Worm (Caenorhabditis elegans) whole organism, L4/young adult: ENCODE measurements around the gene Y39B6A.37.
"Not testable (repeated sequence)": the region's sequence is repeated elsewhere in the genome, so short reads cannot be mapped to it uniquely, and the experiment has no call there.

Experiments
- W03F9.2 ChIP-seq: fragments of 150-350 bp; optimal IDR thresholded peaks from 2 replicates; lab custom pipeline; 2014; ENCODE audit warnings: missing biosample characterization, missing genetic modification characterization
- dao-5 ChIP-seq: sonication (generic microtip); optimal IDR thresholded peaks from 2 replicates; lab custom pipeline; 2016; ENCODE audit warnings: missing genotype, missing genetic modification characterization, moderate library complexity, missing compliant biosample characterization
- him-1 ChIP-seq: sonication (generic microtip); optimal IDR thresholded peaks from 2 replicates; lab custom pipeline; 2016; ENCODE audit warnings: missing genotype, missing genetic modification reagents, missing genetic modification characterization, missing compliant biosample characterization

Y39B6A.37 gene

ce11 chrV:18993535-18993990, 2.9 kb downstream of the Y39B6A.37 start, which contains the start of gene gtf-2F2:
gtf-2F2 (plus strand) TSS chrV:18993940.
- TF ChIP-seq dao-5 (no peak), W03F9.2 (tag; lab: Kevin White, UChicago) (no peak), him-1 (tag; lab: Kevin White, UChicago) (no peak)

DNA sequence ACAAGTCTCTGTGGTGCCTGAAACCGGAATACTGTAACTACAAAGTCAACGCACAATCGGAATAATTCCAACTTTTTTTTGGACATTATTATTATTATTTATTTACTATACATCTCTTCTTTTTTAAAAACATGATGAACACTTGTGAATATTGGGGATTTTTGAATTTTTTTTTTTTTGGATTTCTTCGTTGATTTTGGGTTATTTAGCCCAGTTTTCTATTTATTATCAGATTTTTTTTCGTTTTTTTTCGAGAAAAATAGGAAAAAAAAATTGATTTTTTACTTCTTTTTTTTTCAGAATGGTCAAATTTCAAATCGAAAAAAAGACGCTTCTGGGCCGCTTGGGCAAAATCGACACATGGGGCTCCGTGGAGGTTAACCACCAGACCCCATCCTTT, 7.4 kb downstream of the Y39B6A.37 start, which contains the start of gene tgt-2:
TSS of gene tgt-2 (plus strand) at position 301 of the 400 bp plus-strand sequence.
- TF ChIP-seq him-1 (tag; lab: Kevin White, UChicago), result no peak
- no peak for TF ChIP-seq W03F9.2 (tag; lab: Kevin White, UChicago)
- no peak for TF ChIP-seq dao-5

ce11 chrV:19000542-19000941, 9.9 kb downstream of the Y39B6A.37 start:
- TF ChIP-seq W03F9.2 (tag; lab: Kevin White, UChicago) (no peak), him-1 (tag; lab: Kevin White, UChicago) (no peak), dao-5 (no peak)

ce11 chrV:19001016-19001415, 10.4 kb downstream of the Y39B6A.37 start, which contains the start of gene Y39B6A.34:
Y39B6A.34 (plus strand) TSS chrV:19001018.
- TF ChIP-seq W03F9.2 (tag; lab: Kevin White, UChicago), result no peak
- TF ChIP-seq him-1 (tag; lab: Kevin White, UChicago), result no peak
- TF ChIP-seq dao-5, result no peak

ce11 chrV:19001656-19002055, 11.0 kb downstream of the Y39B6A.37 start, which contains the start of gene Y39B6A.33:
Y39B6A.33 (plus strand) TSS chrV:19001956.
- TF ChIP-seq W03F9.2 (tag; lab: Kevin White, UChicago) (no peak), him-1 (tag; lab: Kevin White, UChicago) (no peak), dao-5 (no peak)

DNA sequence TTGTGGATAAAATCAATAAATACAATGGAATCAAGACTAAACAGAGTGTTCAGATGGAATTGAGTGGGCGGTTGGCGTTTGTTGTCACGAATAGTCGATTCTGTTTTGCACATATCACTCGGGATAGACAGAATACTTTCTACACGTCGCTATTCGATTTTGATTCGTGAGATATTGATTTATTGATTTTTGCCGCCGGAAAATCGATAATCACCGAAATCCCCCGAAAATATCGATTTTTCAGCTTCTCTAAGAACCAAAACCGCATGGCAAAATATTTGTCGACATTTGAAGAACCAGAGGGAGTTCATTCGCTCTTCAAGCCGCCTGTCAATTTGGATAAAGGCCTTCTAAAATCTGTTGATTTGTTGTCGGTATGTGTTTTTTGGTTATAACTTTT, 19.8 kb downstream of the Y39B6A.37 start:
- no peak for TF ChIP-seq him-1 (tag; lab: Kevin White, UChicago)
- TF ChIP-seq dao-5, result no peak
- TF ChIP-seq W03F9.2 (tag; lab: Kevin White, UChicago), result no peak

ce11 chrV:19013215-19013614, 22.6 kb downstream of the Y39B6A.37 start:
- TF ChIP-seq W03F9.2 (tag; lab: Kevin White, UChicago) (no peak), dao-5 (no peak)

DNA sequence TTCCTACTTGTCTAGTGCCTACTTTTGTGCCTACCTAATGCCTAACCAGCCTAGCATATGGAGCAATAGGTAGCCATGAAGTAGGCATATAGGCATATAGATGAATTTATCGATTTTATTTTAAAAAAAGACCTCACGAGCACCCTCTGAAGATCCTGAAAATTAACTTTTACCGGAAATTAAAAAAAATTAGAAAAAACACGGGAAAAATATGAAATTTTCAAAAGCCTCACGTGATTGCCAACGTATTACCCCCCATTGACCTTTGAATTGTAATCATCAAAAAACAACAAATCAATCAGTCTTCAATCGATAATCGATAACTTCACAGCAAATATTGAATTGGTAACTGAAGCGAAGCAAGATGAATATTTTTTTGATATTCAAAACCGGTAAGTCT, 23.6 kb downstream of the Y39B6A.37 start, which contains the start of gene Y39B6A.30:
TSS of gene Y39B6A.30 (plus strand) at position 301 of the 400 bp plus-strand sequence.
- TF ChIP-seq dao-5; him-1 (tag; lab: Kevin White, UChicago); W03F9.2 (tag; lab: Kevin White, UChicago): not testable (repeated sequence)

ce11 chrV:19019239-19019638, 28.6 kb downstream of the Y39B6A.37 start:
- TF ChIP-seq dao-5 (no peak), W03F9.2 (tag; lab: Kevin White, UChicago) (no peak), him-1 (tag; lab: Kevin White, UChicago) (no peak)

- TF ChIP-seq dao-5, result no peak
- TF ChIP-seq him-1 (tag; lab: Kevin White, UChicago), result no peak
- TF ChIP-seq W03F9.2 (tag; lab: Kevin White, UChicago), result no peak
These were observed 34.0 kb downstream of the Y39B6A.37 start, which contains the start of gene Y39B6A.29 for ce11 chrV:19024683-19025082. Y39B6A.29 (minus strand) TSS chrV:19024783.

DNA sequence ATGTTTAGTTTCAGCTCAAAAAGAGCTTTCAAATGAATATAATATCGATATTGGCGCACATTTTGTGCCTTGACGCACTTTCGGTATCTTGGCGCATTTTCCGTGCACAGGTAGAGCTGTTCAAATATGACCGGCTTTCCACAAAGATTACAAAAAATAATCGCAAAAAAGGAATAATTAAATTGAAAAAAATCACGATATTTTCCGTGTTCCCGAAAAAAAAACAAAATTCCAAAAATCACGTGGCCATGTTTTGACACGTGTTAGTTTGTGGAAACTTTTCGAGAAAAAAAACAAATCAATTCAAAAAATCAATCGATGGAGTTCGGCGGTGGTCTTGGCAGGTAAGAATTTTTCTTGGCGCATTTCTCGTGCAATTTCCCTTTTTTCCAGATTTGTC, 35.5 kb downstream of the Y39B6A.37 start, which contains the start of gene Y39B6A.25:
TSS of gene Y39B6A.25 (plus strand) at position 301 of the 400 bp plus-strand sequence.
- TF ChIP-seq dao-5 (no peak), him-1 (tag; lab: Kevin White, UChicago) (no peak), W03F9.2 (tag; lab: Kevin White, UChicago) (no peak)

DNA sequence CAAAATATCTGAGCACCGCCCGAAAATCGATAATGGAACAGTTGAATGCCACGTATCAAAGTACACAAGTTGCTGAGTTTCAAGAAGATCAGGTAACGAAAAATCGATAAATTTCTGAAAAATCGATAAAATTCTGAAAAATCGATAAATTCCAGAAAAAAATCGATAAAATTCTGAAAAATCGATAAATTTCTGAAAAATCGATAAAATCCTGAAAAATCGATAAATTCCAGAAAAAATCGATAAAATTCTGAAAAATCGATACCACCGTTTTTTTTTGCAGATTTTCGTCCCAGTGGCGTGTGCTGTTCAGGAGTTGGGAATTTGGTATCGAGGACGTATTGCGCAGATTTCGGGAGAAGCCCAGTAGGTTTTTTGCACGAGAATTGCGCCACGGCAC, 36.7 kb downstream of the Y39B6A.37 start:
- no peak for TF ChIP-seq W03F9.2 (tag; lab: Kevin White, UChicago)
- TF ChIP-seq him-1 (tag; lab: Kevin White, UChicago), result no peak
- no peak for TF ChIP-seq dao-5

ce11 chrV:19031456-19031855, 40.8 kb downstream of the Y39B6A.37 start, which contains the start of gene Y39B6A.27:
Y39B6A.27 (plus strand) TSS chrV:19031756.
- TF ChIP-seq W03F9.2 (tag; lab: Kevin White, UChicago), result no peak
- TF ChIP-seq dao-5, result no peak

DNA sequence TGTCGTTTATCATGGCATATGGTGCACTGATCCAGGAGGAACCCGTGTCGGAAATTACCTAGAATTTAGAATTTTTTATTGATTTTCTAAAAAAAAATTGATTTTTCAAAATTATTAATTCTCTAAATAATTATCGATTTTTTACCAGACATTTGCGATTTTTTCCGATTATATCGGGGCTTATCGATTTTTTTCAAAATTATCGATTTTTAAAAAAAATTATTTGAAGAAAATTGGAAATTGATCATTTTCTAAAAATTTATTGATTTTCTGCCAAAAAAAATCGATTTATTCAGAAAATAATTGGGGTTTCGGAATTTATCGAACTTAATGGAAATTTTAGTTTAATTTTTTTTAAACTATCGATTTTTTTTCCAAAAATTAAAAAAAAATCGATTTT, 45.4 kb downstream of the Y39B6A.37 start:
- TF ChIP-seq W03F9.2 (tag; lab: Kevin White, UChicago) (no peak), him-1 (tag; lab: Kevin White, UChicago) (no peak), dao-5 (no peak)

DNA sequence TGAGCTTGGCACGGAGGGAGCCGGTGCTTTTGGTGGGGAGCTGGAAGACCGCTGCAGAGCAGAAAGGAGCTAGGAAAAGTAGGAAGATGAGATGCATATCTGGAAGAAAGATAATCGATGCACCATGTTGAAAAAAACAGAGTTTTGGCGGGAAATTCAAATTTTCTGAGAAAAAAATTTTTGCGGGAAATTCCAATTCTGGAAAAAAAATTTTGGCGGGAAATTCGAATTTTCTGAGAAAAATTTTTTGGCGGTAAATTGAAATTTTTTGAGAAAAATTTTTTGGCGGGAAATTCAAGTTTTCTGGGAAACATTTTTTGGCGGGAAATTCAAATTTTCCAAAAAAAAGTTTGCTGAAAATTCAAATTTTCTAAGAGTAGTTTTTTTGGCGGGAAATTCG, 46.6 kb downstream of the Y39B6A.37 start, which contains the start of gene asp-17:
TSS of gene asp-17 (minus strand) at position 101 of the 400 bp plus-strand sequence.
- no peak for TF ChIP-seq W03F9.2 (tag; lab: Kevin White, UChicago)
- no peak for TF ChIP-seq dao-5
- no peak for TF ChIP-seq him-1 (tag; lab: Kevin White, UChicago)
